Worm (Caenorhabditis elegans): ENCODE data around the gene apm-3.

DNA sequence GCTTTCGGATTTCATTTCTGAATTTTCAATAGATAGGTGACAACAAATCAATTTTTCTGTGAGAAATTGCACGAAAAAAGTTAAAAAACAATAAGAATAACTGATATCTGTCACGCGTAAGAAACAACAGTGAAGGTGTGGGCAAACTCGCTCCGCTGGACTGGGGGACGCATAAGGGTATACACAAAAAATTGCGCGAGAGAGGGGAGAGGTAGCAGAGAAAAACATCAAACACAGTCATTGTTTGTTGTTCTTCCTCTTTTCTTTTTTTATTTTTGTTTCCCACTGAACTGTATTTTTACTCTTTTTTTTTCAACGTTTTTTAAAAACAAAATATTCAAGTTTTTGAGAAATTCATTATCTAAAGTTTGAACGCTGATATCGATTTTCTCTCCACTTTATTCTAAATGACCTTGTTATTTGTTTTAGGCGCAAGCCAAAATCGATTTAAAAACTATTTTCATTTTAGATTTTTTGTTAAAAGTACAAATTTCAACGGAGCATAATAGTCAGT is 30.2 kb upstream of the apm-3 start, which contains the start of the genes pifk-1 and tbc-11:
- TF ChIP-seq ceh-82 (tag; optimal IDR thresholded peaks at IDR 0.05) (no peak), nhr-23 (tag; optimal IDR thresholded peaks at IDR 0.05) (peak; percentile 62), nhr-11 (tag; optimal IDR thresholded peaks at IDR 0.05) (no peak), nhr-12 (tag; optimal IDR thresholded peaks at IDR 0.05) (no peak), mdl-1 (tag; optimal IDR thresholded peaks at IDR 0.05) (no peak), pqm-1 (tag; optimal IDR thresholded peaks at IDR 0.05) (peak; percentile 74), fos-1 (tag; optimal IDR thresholded peaks at IDR 0.05) (no peak), unc-62 (GFP tag; optimal IDR thresholded peaks at IDR 0.05) (no peak), sea-2 (GFP tag; optimal IDR thresholded peaks at IDR 0.05) (no peak), nfya-1 (tag; optimal IDR thresholded peaks at IDR 0.05; ENCODE audit: insufficient read depth) (peak; percentile 63), elt-2 (tag; optimal IDR thresholded peaks at IDR 0.05) (peak; percentile 50), fkh-10 (GFP tag; optimal IDR thresholded peaks at IDR 0.05) (no peak), pha-4 (tag; optimal IDR thresholded peaks at IDR 0.05) (peak; percentile 95), elt-1 (tag; optimal IDR thresholded peaks at IDR 0.05) (no peak)

Measured in whole organism, L3 larva.